Worm (Caenorhabditis elegans): ENCODE data around the gene ZK507.1.

ce11 chrIII:9083118-9083517 lies 18.0 kb downstream of the ZK507.1 start:
- TF ChIP-seq blmp-1 (tag; optimal IDR thresholded peaks at IDR 0.05) (no peak), mdl-1 (tag; optimal IDR thresholded peaks at IDR 0.05) (no peak), ets-5 (GFP tag; IDR thresholded peaks at IDR 0.05) (no peak), ama-1 (optimal IDR thresholded peaks at IDR 0.05) (no peak)

Data from whole organism, L1 larva.